Worm (Caenorhabditis elegans): ENCODE results near the gene fbxa-190.
"Not testable (repeated sequence)": the region's sequence is repeated elsewhere in the genome, so short reads cannot be mapped to it uniquely, and the experiment has no call there.

Gene fbxa-190

DNA sequence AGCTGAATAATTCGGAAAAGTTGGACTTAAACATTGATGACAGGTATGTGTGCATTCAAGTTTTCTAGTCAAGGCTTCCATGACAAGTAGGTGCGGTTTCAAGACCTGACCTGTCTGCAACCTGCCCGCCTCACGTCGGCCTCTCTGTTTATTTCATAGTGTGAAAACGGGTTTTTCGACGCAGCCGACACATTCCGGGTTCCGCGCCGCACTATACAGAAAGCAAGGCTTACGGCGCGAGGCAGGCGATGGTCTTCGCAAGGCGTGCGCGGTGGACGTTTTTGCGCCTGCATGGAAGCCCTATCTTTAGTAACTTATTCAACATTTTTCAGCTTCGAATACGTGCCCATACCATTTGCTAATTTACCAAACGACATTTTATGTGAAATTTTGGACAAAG lies 652 bp downstream of the fbxa-190 start:
- TF ChIP-seq dve-1 (tag; optimal IDR thresholded peaks at IDR 0.05; ENCODE audit: insufficient read depth) (no peak), snpc-1.2 (GFP tag; IDR thresholded peaks at IDR 0.05) (peak; percentile 39; the same call in 1 of the 2 replicates), nhr-41 (GFP tag; IDR thresholded peaks at IDR 0.05) (no peak), F26F4.8 (GFP tag; conservative IDR thresholded peaks at IDR 0.05) (0 out of 2 replicates have a peak, but pooled peaks have one; percentile 20), mxl-2 (GFP tag; conservative IDR thresholded peaks at IDR 0.05) (no peak), mxl-3 (GFP tag; optimal IDR thresholded peaks at IDR 0.05) (no peak), fkh-10 (GFP tag; optimal IDR thresholded peaks at IDR 0.05) (no peak), ama-1 (optimal IDR thresholded peaks at IDR 0.05) (no peak), fos-1 (tag; optimal IDR thresholded peaks at IDR 0.05) (no peak), snpc-4 (tag; optimal IDR thresholded peaks at IDR 0.05) (peak; percentile 3), lin-13 (GFP tag; optimal IDR thresholded peaks at IDR 0.05) (no peak)

DNA sequence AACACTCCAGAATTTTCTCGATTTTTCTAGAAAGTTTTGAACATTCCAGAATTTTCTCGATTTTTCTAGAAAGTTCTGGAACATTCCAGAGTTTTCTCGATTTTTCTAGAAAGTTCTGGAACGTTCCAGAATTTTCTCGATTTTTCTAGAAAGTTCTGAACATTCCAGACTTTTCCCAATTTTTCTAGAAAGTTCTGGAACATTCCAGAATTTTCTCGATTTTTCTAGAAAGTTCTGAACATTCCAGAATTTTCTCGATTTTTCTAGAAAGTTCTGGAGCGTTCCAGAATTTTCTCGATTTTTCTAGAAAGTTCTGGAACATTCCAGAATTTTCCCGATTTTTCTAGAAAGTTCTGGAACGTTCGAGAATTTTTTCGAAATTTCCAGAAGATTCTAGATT lies 3.3 kb downstream of the fbxa-190 start:
- TF ChIP-seq zfp-3 (GFP tag; conservative IDR thresholded peaks at IDR 0.05): peak; percentile 69
- TF ChIP-seq dmd-9 (GFP tag; IDR thresholded peaks at IDR 0.05): peak; percentile 76; the same call in 1 of the 2 replicates
- 0 out of 2 replicates have a peak, but pooled peaks have one; percentile 39 for TF ChIP-seq ceh-20 (GFP tag; IDR thresholded peaks at IDR 0.05)
- TF ChIP-seq dmd-6 (GFP tag; IDR thresholded peaks at IDR 0.05): peak; percentile 62
- TF ChIP-seq ZK337.2 (GFP tag; IDR thresholded peaks at IDR 0.05): 0 out of 2 replicates have a peak, but pooled peaks have one; percentile 52
- peak; percentile 97 for TF ChIP-seq snpc-1.2 (GFP tag; IDR thresholded peaks at IDR 0.05)
- peak; percentile 92 for TF ChIP-seq nhr-41 (GFP tag; IDR thresholded peaks at IDR 0.05)
- peak; percentile 97 for TF ChIP-seq lin-1 (GFP tag; IDR thresholded peaks at IDR 0.05)
- peak; percentile 94 for TF ChIP-seq pha-4 (GFP tag; IDR thresholded peaks at IDR 0.05)
- not testable (repeated sequence) for TF ChIP-seq pha-4 (tag; optimal IDR thresholded peaks at IDR 0.05)
- peak; percentile 51; the same call in 1 of the 2 replicates for TF ChIP-seq saeg-2 (GFP tag; IDR thresholded peaks at IDR 0.05)
- TF ChIP-seq arid-1 (GFP tag; conservative IDR thresholded peaks at IDR 0.05): peak; percentile 96
- peak; percentile 82; the same call in 1 of the 2 replicates for TF ChIP-seq F44E2.7 (GFP tag; IDR thresholded peaks at IDR 0.05)
- peak; percentile 79 for TF ChIP-seq lim-7 (GFP tag; IDR thresholded peaks at IDR 0.05)
- TF ChIP-seq Y75B8A.6 (GFP tag; IDR thresholded peaks at IDR 0.05): peak; percentile 89; the same call in 1 of the 2 replicates
- peak; percentile 93 for TF ChIP-seq Y48G9A.11 (GFP tag; IDR thresholded peaks at IDR 0.05)
- peak; percentile 99 for TF ChIP-seq mdt-29 (GFP tag; IDR thresholded peaks at IDR 0.05)
- TF ChIP-seq tag-97 (GFP tag; IDR thresholded peaks at IDR 0.05): peak; percentile 92; the same call in 1 of the 2 replicates
- TF ChIP-seq vab-7 (GFP tag; IDR thresholded peaks at IDR 0.05): peak; percentile 91
- peak; percentile 82 for TF ChIP-seq F26F4.8 (GFP tag; conservative IDR thresholded peaks at IDR 0.05)
- peak; percentile 36; the same call in 1 of the 2 replicates for TF ChIP-seq T26A8.4 (GFP tag; IDR thresholded peaks at IDR 0.05)
- TF ChIP-seq egl-43 (GFP tag; IDR thresholded peaks at IDR 0.05): peak; percentile 88
- TF ChIP-seq dmd-8 (GFP tag; IDR thresholded peaks at IDR 0.05): peak; percentile 66
- TF ChIP-seq lin-38 (GFP tag; IDR thresholded peaks at IDR 0.05): peak; percentile 72
- TF ChIP-seq ctbp-1 (GFP tag; IDR thresholded peaks at IDR 0.05): peak; percentile 92
- TF ChIP-seq tra-1 (GFP tag; IDR thresholded peaks at IDR 0.05): peak; percentile 92
- peak; percentile 87; the same call in 1 of the 2 replicates for TF ChIP-seq daf-8 (GFP tag; IDR thresholded peaks at IDR 0.05)
- TF ChIP-seq madf-9 (GFP tag; conservative IDR thresholded peaks at IDR 0.05): peak; percentile 87
- peak; percentile 99 for TF ChIP-seq Y105C5A.15 (GFP tag; IDR thresholded peaks at IDR 0.05)
- TF ChIP-seq madf-5 (GFP tag; IDR thresholded peaks at IDR 0.05): peak; percentile 96 to 97
- peak; percentile 47; the same call in 1 of the 2 replicates for TF ChIP-seq php-3 (GFP tag; IDR thresholded peaks at IDR 0.05)
- TF ChIP-seq ceh-44 (GFP tag; IDR thresholded peaks at IDR 0.05): peak; percentile 97

Data from whole organism, L4 larva.